Worm (Caenorhabditis elegans) whole organism, midembryonic: ENCODE results near the gene F08B4.8.

ENCODE experiments used
- T22C8.4 ChIP-seq: fragments of 200-800 bp; sonication (Bioruptor generic); IDR thresholded peaks from 2 replicates; pipeline ENCODE4 v1.3.6; 2022; ENCODE audit warnings: missing genetic modification characterization, missing compliant biosample characterization
- cog-1 ChIP-seq: sonication (generic microtip); optimal IDR thresholded peaks from 2 replicates; lab custom pipeline; 2016; ENCODE audit warnings: missing genetic modification characterization, missing compliant biosample characterization
- flt-1 ChIP-seq: fragments of 200-800 bp; sonication (Bioruptor generic); IDR thresholded peaks from 2 replicates; pipeline ENCODE4 v1.3.6; 2022; ENCODE audit warnings: missing genetic modification characterization, missing compliant biosample characterization
- klf-2 ChIP-seq: fragments of 200-800 bp; sonication (Bioruptor generic); conservative IDR thresholded peaks from 2 replicates; pipeline ENCODE4 v1.3.6; 2022; ENCODE audit warnings: missing genetic modification reagents, missing genetic modification characterization, missing compliant biosample characterization
- med-1 ChIP-seq: sonication (generic microtip); optimal IDR thresholded peaks from 2 replicates; lab custom pipeline; 2017; ENCODE audit warnings: missing genetic modification characterization, mild to moderate bottlenecking, missing compliant biosample characterization, antibody characterized with exemption, missing genetic modification reagents; ENCODE audit not compliant: insufficient read depth
- ref-1 ChIP-seq: fragments of 200-800 bp; sonication (Bioruptor generic); conservative IDR thresholded peaks from 2 replicates; pipeline ENCODE4 v1.3.6; 2022; ENCODE audit warnings: missing genetic modification reagents, missing genetic modification characterization, missing compliant biosample characterization
- tab-1 ChIP-seq: fragments of 200-800 bp; sonication (Bioruptor generic); IDR thresholded peaks from 2 replicates; pipeline ENCODE4 v1.3.6; 2022; ENCODE audit warnings: missing genetic modification characterization, missing compliant biosample characterization
- ztf-23 ChIP-seq: fragments of 200-800 bp; sonication (Bioruptor generic); IDR thresholded peaks from 2 replicates; pipeline ENCODE4 v1.3.6; 2022; ENCODE audit warnings: missing genetic modification reagents, missing genetic modification characterization, missing compliant biosample characterization
- ztf-29 ChIP-seq: fragments of 200-800 bp; sonication (Bioruptor generic); IDR thresholded peaks from 2 replicates; pipeline ENCODE4 v1.3.6; 2022; ENCODE audit warnings: missing genetic modification reagents, missing genetic modification characterization, missing compliant biosample characterization

F08B4.8 gene

ce11 chrIV:8724907-8725306 is 47.5 kb downstream of the F08B4.8 start:
- TF ChIP-seq T22C8.4 (GFP tag; lab: Robert Waterston, UW) (no peak), ztf-23 (GFP tag; lab: Robert Waterston, UW) (no peak), tab-1 (GFP tag; lab: Robert Waterston, UW) (no peak), med-1 (GFP tag; lab: Kevin White, UChicago) (no peak), ztf-29 (GFP tag; lab: Robert Waterston, UW) (no peak), klf-2 (no peak), ref-1 (no peak), cog-1 (no peak), flt-1 (GFP tag; lab: Robert Waterston, UW) (no peak)

- no peak for TF ChIP-seq T22C8.4 (GFP tag; lab: Robert Waterston, UW)
- TF ChIP-seq med-1 (GFP tag; lab: Kevin White, UChicago): no peak
- TF ChIP-seq flt-1 (GFP tag; lab: Robert Waterston, UW): no peak
- no peak for TF ChIP-seq ztf-29 (GFP tag; lab: Robert Waterston, UW)
- TF ChIP-seq cog-1: no peak
- no peak for TF ChIP-seq klf-2
- no peak for TF ChIP-seq ref-1
Measured at ce11 chrIV:8725345-8725744, 47.9 kb downstream of the F08B4.8 start, which contains the start of gene pgm-3. TSS of gene pgm-3 (plus strand) at chrIV:8725722.
